Fruit fly (Drosophila melanogaster): Measurements from ENCODE around the gene Ac76E.

DNA sequence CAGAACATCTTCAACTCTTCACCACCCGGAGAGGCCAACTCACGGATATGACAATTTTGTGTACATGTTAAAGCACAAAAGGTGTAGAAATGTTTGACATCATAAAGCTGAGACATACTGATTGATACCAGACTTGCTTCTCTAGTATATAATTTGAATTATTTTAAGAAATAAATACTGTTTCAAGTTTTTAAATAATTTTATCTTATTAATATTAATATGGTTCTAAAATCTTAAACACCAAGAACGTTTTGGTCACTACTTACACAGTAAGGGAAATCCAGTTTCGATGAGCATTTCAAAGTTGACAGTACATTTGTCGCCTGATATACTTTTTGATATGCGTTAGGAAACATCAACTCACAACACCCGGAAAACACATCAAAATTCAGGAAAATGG is 46.7 kb downstream of the Ac76E start, which contains the start of the genes hale and schuy:
- TF ChIP-seq CG8478 (optimal IDR thresholded peaks at IDR 0.05) (no peak), psq (optimal IDR thresholded peaks at IDR 0.05) (no peak), usp (GFP tag; optimal IDR thresholded peaks at IDR 0.05) (no peak), pan (optimal IDR thresholded peaks at IDR 0.05) (no peak), Dll (optimal IDR thresholded peaks at IDR 0.05) (no peak), EcR (GFP tag; optimal IDR thresholded peaks at IDR 0.05) (no peak)
